Fruit fly (Drosophila melanogaster) whole organism, embryonic: Measurements from ENCODE around the gene CG10347.
A peak's percentile ranks its signal among the peaks of the same experiment; 100 is the strongest.

Source experiments
- CG12236 ChIP-seq: fragments of 200-800 bp; sonication (Bioruptor generic); optimal IDR thresholded peaks from 2 replicates; lab custom pipeline; 2016; ENCODE audit warnings: missing biosample characterization, missing genetic modification characterization
- CG13894 ChIP-seq: fragments of 200-800 bp; sonication (Bioruptor generic); optimal IDR thresholded peaks from 3 replicates; lab custom pipeline; 2018; ENCODE audit warnings: missing biosample characterization, mild to moderate bottlenecking, missing genetic modification characterization, moderate library complexity
- CG15073 ChIP-seq: fragments of 200-800 bp; sonication (Bioruptor generic); optimal IDR thresholded peaks from 2 replicates; lab custom pipeline; 2016; ENCODE audit warnings: missing biosample characterization, missing genetic modification characterization
- CG15479 ChIP-seq: fragments of 200-800 bp; sonication (Bioruptor generic); optimal IDR thresholded peaks from 3 replicates; lab custom pipeline; 2019; ENCODE audit warnings: missing biosample characterization, mild to moderate bottlenecking, missing genetic modification characterization, moderate library complexity
- CG15514 ChIP-seq: fragments of 200-800 bp; sonication (Bioruptor generic); optimal IDR thresholded peaks from 3 replicates; lab custom pipeline; 2017; ENCODE audit warnings: missing biosample characterization, missing genetic modification characterization, mild to moderate bottlenecking, moderate library complexity, missing genetic modification reagents
- CG17385 ChIP-seq: fragments of 200-800 bp; sonication (Bioruptor generic); optimal IDR thresholded peaks from 3 replicates; lab custom pipeline; 2018; ENCODE audit warnings: missing biosample characterization, mild to moderate bottlenecking, missing genetic modification characterization
- CG2889 ChIP-seq: fragments of 200-800 bp; sonication (Bioruptor generic); IDR thresholded peaks from 3 replicates; pipeline ENCODE4 v1.3.6; 2022; ENCODE audit warnings: missing biosample characterization, missing genetic modification characterization
- CG30431 ChIP-seq: fragments of 200-800 bp; sonication (Bioruptor generic); optimal IDR thresholded peaks from 2 replicates; lab custom pipeline; 2017; ENCODE audit warnings: missing biosample characterization, missing genetic modification characterization
- CG32772 ChIP-seq: fragments of 200-800 bp; sonication (Bioruptor generic); IDR thresholded peaks from 2 replicates; pipeline ENCODE4 v1.3.6; 2022; ENCODE audit warnings: missing biosample characterization, missing genetic modification characterization
- CG3847 ChIP-seq: fragments of 200-800 bp; sonication (Bioruptor generic); IDR thresholded peaks from 2 replicates; pipeline ENCODE4 v1.3.6; 2022; ENCODE audit warnings: missing biosample characterization, missing genetic modification characterization
- CG42726 ChIP-seq: fragments of 200-800 bp; sonication (Bioruptor generic); IDR thresholded peaks from 2 replicates; pipeline ENCODE4 v1.3.6; 2022; ENCODE audit warnings: missing biosample characterization, missing genetic modification characterization; ENCODE audit not compliant: partially characterized antibody
- CG4360 ChIP-seq: fragments of 200-800 bp; sonication (Bioruptor generic); IDR thresholded peaks from 2 replicates; pipeline ENCODE4 v1.3.6; 2022; ENCODE audit warnings: missing biosample characterization, missing genetic modification characterization
- CG4730 ChIP-seq: fragments of 200-800 bp; sonication (Bioruptor generic); IDR thresholded peaks from 2 replicates; pipeline ENCODE4 v1.3.6; 2022; ENCODE audit warnings: missing biosample characterization, missing genetic modification characterization
- CHES-1-like ChIP-seq: fragments of 200-800 bp; sonication (Bioruptor generic); optimal IDR thresholded peaks from 2 replicates; lab custom pipeline; 2016; ENCODE audit warnings: missing biosample characterization, missing genetic modification characterization
- Dip3 ChIP-seq: fragments of 200-800 bp; sonication (Bioruptor generic); optimal IDR thresholded peaks from 3 replicates; lab custom pipeline; 2016; ENCODE audit warnings: missing biosample characterization, missing genetic modification characterization
- ERR ChIP-seq: fragments of 200-800 bp; sonication (Bioruptor generic); optimal IDR thresholded peaks from 2 replicates; lab custom pipeline; 2016; ENCODE audit warnings: missing biosample characterization, missing genetic modification characterization
- Ets65A ChIP-seq: fragments of 200-800 bp; sonication (Bioruptor generic); peaks from one replicate; lab custom pipeline; 2016; ENCODE audit warnings: missing biosample characterization, missing genetic modification characterization
- Nf-YC ChIP-seq: fragments of 200-800 bp; optimal IDR thresholded peaks from 3 replicates; lab custom pipeline; 2019; ENCODE audit warnings: missing biosample characterization, mild to moderate bottlenecking, missing genetic modification characterization, moderate library complexity
- Opbp ChIP-seq: fragments of 200-800 bp; sonication (Bioruptor generic); IDR thresholded peaks from 3 replicates; pipeline ENCODE4 v1.3.6; 2022; ENCODE audit warnings: missing biosample characterization, missing genetic modification characterization; ENCODE audit not compliant: partially characterized antibody
- Rx ChIP-seq: fragments of 200-800 bp; sonication (Bioruptor generic); IDR thresholded peaks from 2 replicates; pipeline ENCODE4 v1.3.6; 2022; ENCODE audit warnings: missing biosample characterization, missing genetic modification characterization
- bcd ChIP-seq: fragments of 200-800 bp; sonication (Bioruptor generic); optimal IDR thresholded peaks from 2 replicates; lab custom pipeline; 2017; ENCODE audit warnings: missing biosample characterization, mild to moderate bottlenecking, missing genetic modification characterization
- chm ChIP-seq: fragments of 200-800 bp; sonication (Bioruptor generic); IDR thresholded peaks from 2 replicates; pipeline ENCODE4 v1.3.6; 2022; ENCODE audit warnings: missing biosample characterization, missing genetic modification characterization
- dimm ChIP-seq: fragments of 200-800 bp; sonication (Bioruptor generic); IDR thresholded peaks from 2 replicates; pipeline ENCODE4 v1.3.6; 2022; ENCODE audit warnings: missing biosample characterization, missing genetic modification characterization
- dmrt99B ChIP-seq: fragments of 200-800 bp; sonication (Bioruptor generic); optimal IDR thresholded peaks from 2 replicates; lab custom pipeline; 2018; ENCODE audit warnings: missing biosample characterization, mild to moderate bottlenecking, missing genetic modification characterization, moderate library complexity
- fd102C ChIP-seq: fragments of 200-800 bp; sonication (Bioruptor generic); optimal IDR thresholded peaks from 2 replicates; lab custom pipeline; 2018; ENCODE audit warnings: missing biosample characterization, mild to moderate bottlenecking, missing genetic modification characterization, moderate library complexity
- fu2 ChIP-seq: fragments of 200-800 bp; sonication (Bioruptor generic); optimal IDR thresholded peaks from 2 replicates; lab custom pipeline; 2016; ENCODE audit warnings: missing biosample characterization, missing genetic modification characterization
- gsb-n ChIP-seq: fragments of 200-800 bp; sonication (Bioruptor generic); optimal IDR thresholded peaks from 3 replicates; lab custom pipeline; 2018; ENCODE audit warnings: missing biosample characterization, mild to moderate bottlenecking, missing genetic modification characterization
- hb ChIP-seq: fragments of 200-800 bp; sonication (Bioruptor generic); IDR thresholded peaks from 3 replicates; pipeline ENCODE4 v1.3.6; 2022; ENCODE audit warnings: missing biosample characterization, missing genetic modification characterization; ENCODE audit not compliant: partially characterized antibody
- lmd ChIP-seq: fragments of 200-800 bp; sonication (Bioruptor generic); IDR thresholded peaks from 2 replicates; pipeline ENCODE4 v1.3.6; 2022; ENCODE audit warnings: missing biosample characterization, missing genetic modification characterization
- pan ChIP-seq, 4 experiments: fragments of >200 bp in 3 of 4; fragments of 200-800 bp in 1 of 4; sonication (Bioruptor generic) in 1 of 4; optimal IDR thresholded peaks in 3 of 4; IDR thresholded peaks in 1 of 4; 2 replicates each; pipeline versions ENCODE4 v1.3.6 to Lab custom; 2017 to 2022; ENCODE audit warnings: missing biosample characterization in 2 of 4, missing genetic modification characterization in 2 of 4, mixed read lengths in 1 of 4
- pnt ChIP-seq: fragments of 200-800 bp; sonication (Bioruptor generic); optimal IDR thresholded peaks from 3 replicates; lab custom pipeline; 2016; ENCODE audit warnings: missing biosample characterization, missing genetic modification characterization
- pros ChIP-seq: fragments of 200-800 bp; sonication (Bioruptor generic); optimal IDR thresholded peaks from 3 replicates; lab custom pipeline; 2019; ENCODE audit warnings: missing biosample characterization, mild to moderate bottlenecking, missing genetic modification characterization, moderate library complexity
- sens ChIP-seq: fragments of 200-800 bp; sonication (Bioruptor generic); peaks from one replicate; lab custom pipeline; 2016; ENCODE audit warnings: missing biosample characterization, missing genetic modification characterization
- sim ChIP-seq: fragments of 200-800 bp; sonication (Bioruptor generic); IDR thresholded peaks from 2 replicates; pipeline ENCODE4 v1.3.6; 2022; ENCODE audit warnings: missing biosample characterization, missing genetic modification characterization
- sqz ChIP-seq: fragments of 200-800 bp; sonication (Bioruptor generic); optimal IDR thresholded peaks from 3 replicates; lab custom pipeline; 2018; ENCODE audit warnings: missing biosample characterization, mild to moderate bottlenecking, missing genetic modification characterization
- tio ChIP-seq: fragments of 200-800 bp; sonication (Bioruptor generic); optimal IDR thresholded peaks from 2 replicates; lab custom pipeline; 2017; ENCODE audit warnings: missing biosample characterization, missing genetic modification characterization, inconsistent platforms
- toy ChIP-seq: fragments of 200-800 bp; sonication (Bioruptor generic); IDR thresholded peaks from 2 replicates; pipeline ENCODE4 v1.3.6; 2022; ENCODE audit warnings: missing biosample characterization, missing genetic modification characterization
- trh ChIP-seq: fragments of 200-800 bp; sonication (Bioruptor generic); optimal IDR thresholded peaks from 2 replicates; lab custom pipeline; 2016; ENCODE audit warnings: missing biosample characterization, missing genetic modification characterization
- yki ChIP-seq: fragments of >200 bp; optimal IDR thresholded peaks from 3 replicates; lab custom pipeline; 2018

The CG10347 gene

DNA sequence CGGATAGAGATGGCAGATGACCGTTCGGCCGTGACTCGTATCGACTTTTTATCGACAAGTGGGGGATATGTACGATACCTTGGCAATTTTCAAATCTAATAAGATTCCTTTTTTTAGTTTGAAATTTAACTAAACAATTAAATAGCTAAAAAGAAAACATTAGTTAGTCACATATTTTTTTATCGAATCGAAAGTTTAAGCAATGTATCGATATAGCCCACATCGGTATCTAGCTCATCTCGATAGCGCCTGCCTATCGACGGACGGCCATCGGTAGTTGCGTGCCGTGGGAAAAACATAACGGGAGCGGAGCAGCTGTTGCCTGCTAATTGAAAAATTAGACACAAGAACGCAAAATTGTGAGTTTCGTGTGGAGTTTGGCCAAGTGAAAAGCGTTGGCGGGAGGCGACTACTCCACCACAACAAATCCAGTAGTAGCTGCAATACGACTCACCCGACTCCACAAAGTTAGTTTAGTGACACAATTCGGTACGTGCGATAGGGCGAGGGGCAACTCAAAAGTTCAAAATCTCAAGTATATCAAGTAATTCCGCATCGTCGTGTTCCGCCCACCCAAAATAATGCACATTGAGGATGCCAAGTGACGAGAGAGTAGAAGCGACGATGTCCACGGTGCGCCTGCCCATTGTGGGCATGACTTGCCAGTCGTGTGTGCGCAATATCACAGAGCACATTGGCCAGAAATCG, at the start of gene CG10347, which contains the start of gene ATP7 (continued):
- TF ChIP-seq CG42726 (GFP tag; lab: Robert Waterston, UW) (peak; percentile 82), CG2889 (no peak), hb (peak; percentile 80), Nf-YC (peak; percentile 50), CG17385 (GFP tag; lab: Kevin White, UChicago) (peak; percentile 13), dmrt99B (tag; lab: Kevin White, UChicago) (peak; percentile 3), yki (lab: Kevin White, UChicago) (no peak), CG12236 (GFP tag; lab: Kevin White, UChicago) (no peak), Opbp (GFP tag; lab: Robert Waterston, UW) (peak; percentile 85), bcd (GFP tag; lab: Kevin White, UChicago) (no peak), CG4730 (GFP tag; lab: Robert Waterston, UW) (no peak), CG13894 (peak; percentile 11), CG15514 (GFP tag; lab: Kevin White, UChicago) (peak; percentile 63), sim (GFP tag; lab: Robert Waterston, UW) (no peak), tio (GFP tag; lab: Kevin White, UChicago) (no peak), sqz (GFP tag; lab: Kevin White, UChicago) (no peak), pros (GFP tag; lab: Kevin White, UChicago) (no peak), gsb-n (tag; lab: Kevin White, UChicago) (no peak), CG30431 (GFP tag; lab: Kevin White, UChicago) (no peak), pnt (GFP tag; lab: Kevin White, UChicago) (peak; percentile 17), ERR (GFP tag; lab: Kevin White, UChicago) (no peak), CG3847 (GFP tag; lab: Robert Waterston, UW) (no peak), CG15479 (GFP tag; lab: Kevin White, UChicago) (no peak), toy (GFP tag; lab: Robert Waterston, UW) (no peak), CHES-1-like (GFP tag; lab: Kevin White, UChicago) (peak; percentile 26), fd102C (GFP tag; lab: Kevin White, UChicago) (no peak), chm (GFP tag; lab: Robert Waterston, UW) (no peak), pan (optimal IDR thresholded peaks at IDR 0.05; lab: Kevin White, UChicago) (no peak), pan (GFP tag; optimal IDR thresholded peaks at IDR 0.05 in 1 of 2, IDR thresholded peaks at IDR 0.05 in 1 of 2) (no peak), lmd (GFP tag; lab: Robert Waterston, UW) (no peak), CG15073 (GFP tag; lab: Kevin White, UChicago) (no peak), CG4360 (GFP tag; lab: Robert Waterston, UW) (no peak), dimm (GFP tag; lab: Robert Waterston, UW) (no peak), fu2 (GFP tag; lab: Kevin White, UChicago) (peak; percentile 12), sens (GFP tag; lab: Kevin White, UChicago) (peak; percentile 90), trh (GFP tag; lab: Kevin White, UChicago) (no peak)

dm6 chrX:11895141-11895540, 40.4 kb upstream of the CG10347 start:
- TF ChIP-seq Dip3 (GFP tag; lab: Kevin White, UChicago) (no peak), Rx (GFP tag; lab: Robert Waterston, UW) (no peak), Ets65A (GFP tag; lab: Kevin White, UChicago) (peak; percentile 24), CG4360 (GFP tag; lab: Robert Waterston, UW) (peak; percentile 92), CG32772 (GFP tag; lab: Robert Waterston, UW) (no peak)
- TF ChIP-seq, all 482 proteins: peak for 2
